Worm (Caenorhabditis elegans) whole organism, mixed stage, embryonic: ENCODE results near the gene F25B5.3.
A peak's percentile ranks its signal among the peaks of the same experiment; 100 is the strongest.

ENCODE experiments used
- blmp-1 ChIP-seq: fragments of 150-350 bp; optimal IDR thresholded peaks from 2 replicates; lab custom pipeline; 2014; ENCODE audit warnings: missing biosample characterization, missing genetic modification characterization
- ceh-43 ChIP-seq: fragments of 200-800 bp; sonication (Bioruptor generic); optimal IDR thresholded peaks from 2 replicates; lab custom pipeline; 2018; ENCODE audit warnings: mild to moderate bottlenecking, missing genetic modification characterization, moderate library complexity, missing compliant biosample characterization
- ces-1 ChIP-seq: fragments of 150-350 bp; optimal IDR thresholded peaks from 2 replicates; lab custom pipeline; 2014; ENCODE audit warnings: missing biosample characterization, missing genetic modification reagents, missing genetic modification characterization
- cnd-1 ChIP-seq: fragments of 200-800 bp; sonication (Bioruptor generic); optimal IDR thresholded peaks from 2 replicates; lab custom pipeline; 2018; ENCODE audit warnings: mild to moderate bottlenecking, missing genetic modification characterization, missing compliant biosample characterization
- elt-1 ChIP-seq: sonication (generic microtip); optimal IDR thresholded peaks from 2 replicates; lab custom pipeline; 2017; ENCODE audit warnings: missing genetic modification characterization, mild to moderate bottlenecking, missing compliant biosample characterization, antibody characterized with exemption, moderate library complexity, borderline replicate concordance; ENCODE audit not compliant: insufficient read depth
- lin-32 ChIP-seq: fragments of 200-800 bp; sonication (Bioruptor generic); optimal IDR thresholded peaks from 2 replicates; lab custom pipeline; 2018; ENCODE audit warnings: mild to moderate bottlenecking, missing genetic modification characterization, missing compliant biosample characterization
- lsy-2 ChIP-seq: fragments of 150-350 bp; optimal IDR thresholded peaks from 2 replicates; lab custom pipeline; 2014; ENCODE audit warnings: missing biosample characterization, missing genetic modification characterization
- mep-1 ChIP-seq: fragments of 150-350 bp; optimal IDR thresholded peaks from 2 replicates; lab custom pipeline; 2017; ENCODE audit warnings: missing biosample characterization, missing genetic modification reagents, missing genetic modification characterization, inconsistent platforms
- sem-2 ChIP-seq: fragments of 200-800 bp; sonication (Bioruptor generic); optimal IDR thresholded peaks from 2 replicates; lab custom pipeline; 2018; ENCODE audit warnings: mild to moderate bottlenecking, missing genetic modification characterization, missing compliant biosample characterization
- ztf-11 ChIP-seq: fragments of 150-350 bp; optimal IDR thresholded peaks from 2 replicates; lab custom pipeline; 2014; ENCODE audit warnings: missing biosample characterization, missing genetic modification characterization

Gene F25B5.3

ce11 chrIII:5998640-5999039, 50.0 kb downstream of the F25B5.3 start:
- TF ChIP-seq lin-32 = no peak
- TF ChIP-seq sem-2 (GFP tag; lab: Kevin White, UChicago) = no peak
- no peak for TF ChIP-seq cnd-1 (tag; lab: Kevin White, UChicago)

- peak; percentile 24 for TF ChIP-seq ces-1 (GFP tag; lab: Kevin White, UChicago)
- no peak for TF ChIP-seq blmp-1 (tag; lab: Kevin White, UChicago)
- TF ChIP-seq, all 35 proteins: peak for 1
Measured at ce11 chrIII:5999629-6000028, 50.9 kb downstream of the F25B5.3 start.

ce11 chrIII:6002024-6002423, 53.3 kb downstream of the F25B5.3 start:
- TF ChIP-seq mep-1 (tag; lab: Kevin White, UChicago) (no peak), lsy-2 (tag; lab: Kevin White, UChicago) (no peak), elt-1 (tag; lab: Kevin White, UChicago) (no peak), ztf-11 (tag; lab: Kevin White, UChicago) (no peak), ceh-43 (GFP tag; lab: Kevin White, UChicago) (no peak)
